Worm (Caenorhabditis elegans) whole organism, midembryonic: Measurements from ENCODE around the gene srp-2.
A peak's percentile ranks its signal among the peaks of the same experiment; 100 is the strongest.

Experiments used
- T22C8.4 ChIP-seq: fragments of 200-800 bp; sonication (Bioruptor generic); IDR thresholded peaks from 2 replicates; pipeline ENCODE4 v1.3.6; 2022; ENCODE audit warnings: missing genetic modification characterization, missing compliant biosample characterization
- cog-1 ChIP-seq: sonication (generic microtip); optimal IDR thresholded peaks from 2 replicates; lab custom pipeline; 2016; ENCODE audit warnings: missing genetic modification characterization, missing compliant biosample characterization
- flt-1 ChIP-seq: fragments of 200-800 bp; sonication (Bioruptor generic); IDR thresholded peaks from 2 replicates; pipeline ENCODE4 v1.3.6; 2022; ENCODE audit warnings: missing genetic modification characterization, missing compliant biosample characterization
- klf-2 ChIP-seq: fragments of 200-800 bp; sonication (Bioruptor generic); conservative IDR thresholded peaks from 2 replicates; pipeline ENCODE4 v1.3.6; 2022; ENCODE audit warnings: missing genetic modification reagents, missing genetic modification characterization, missing compliant biosample characterization
- med-1 ChIP-seq: sonication (generic microtip); optimal IDR thresholded peaks from 2 replicates; lab custom pipeline; 2017; ENCODE audit warnings: missing genetic modification characterization, mild to moderate bottlenecking, missing compliant biosample characterization, antibody characterized with exemption, missing genetic modification reagents; ENCODE audit not compliant: insufficient read depth
- ref-1 ChIP-seq: fragments of 200-800 bp; sonication (Bioruptor generic); conservative IDR thresholded peaks from 2 replicates; pipeline ENCODE4 v1.3.6; 2022; ENCODE audit warnings: missing genetic modification reagents, missing genetic modification characterization, missing compliant biosample characterization
- tab-1 ChIP-seq: fragments of 200-800 bp; sonication (Bioruptor generic); IDR thresholded peaks from 2 replicates; pipeline ENCODE4 v1.3.6; 2022; ENCODE audit warnings: missing genetic modification characterization, missing compliant biosample characterization
- ztf-23 ChIP-seq: fragments of 200-800 bp; sonication (Bioruptor generic); IDR thresholded peaks from 2 replicates; pipeline ENCODE4 v1.3.6; 2022; ENCODE audit warnings: missing genetic modification reagents, missing genetic modification characterization, missing compliant biosample characterization
- ztf-29 ChIP-seq: fragments of 200-800 bp; sonication (Bioruptor generic); IDR thresholded peaks from 2 replicates; pipeline ENCODE4 v1.3.6; 2022; ENCODE audit warnings: missing genetic modification reagents, missing genetic modification characterization, missing compliant biosample characterization

Gene srp-2

DNA sequence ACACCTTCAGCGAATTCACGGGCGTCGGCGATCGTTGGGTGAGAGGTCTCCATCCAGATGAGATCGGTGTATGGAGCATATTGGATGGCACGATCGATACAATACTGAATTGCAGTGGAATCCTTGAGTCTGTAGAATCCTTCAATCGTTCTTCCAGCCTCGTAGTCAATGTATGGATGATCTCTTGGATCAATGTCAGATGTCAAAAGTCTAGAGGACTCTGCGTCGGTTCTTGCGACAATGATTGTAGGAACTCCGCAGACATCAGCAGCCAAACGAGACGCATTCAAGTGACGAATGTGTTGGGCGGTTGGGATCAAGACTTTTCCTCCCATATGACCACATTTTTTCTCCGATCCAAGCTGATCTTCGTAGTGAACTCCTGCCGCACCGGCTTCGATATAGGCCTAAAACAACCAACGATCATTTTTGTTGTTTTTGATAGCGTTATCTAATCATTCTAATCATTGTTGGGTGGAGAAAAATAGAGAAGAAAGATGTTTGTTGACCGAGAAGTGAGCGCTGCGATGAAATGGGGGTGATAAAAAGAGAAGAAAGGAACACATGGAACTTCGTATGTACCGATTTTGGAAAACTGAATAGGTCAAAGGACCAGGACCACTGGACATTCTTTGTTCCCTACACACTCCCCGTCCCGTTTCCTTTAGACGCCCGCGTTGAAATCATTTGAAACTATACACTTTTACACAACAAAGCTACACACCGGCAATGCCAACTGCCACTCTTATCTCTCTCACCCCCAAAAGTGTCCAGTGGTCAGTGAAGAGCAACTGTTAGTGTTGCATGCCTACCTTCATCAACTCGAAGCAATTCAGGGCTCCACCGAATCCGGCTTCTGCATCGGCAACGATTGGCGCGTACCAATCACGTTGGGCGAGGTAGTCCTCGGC, 35.6 kb upstream of the srp-2 start:
- TF ChIP-seq med-1 (GFP tag; lab: Kevin White, UChicago) (no peak), cog-1 (tag; lab: Kevin White, UChicago) (no peak), ref-1 (GFP tag; lab: Robert Waterston, UW) (no peak), tab-1 (GFP tag; lab: Robert Waterston, UW) (no peak)

DNA sequence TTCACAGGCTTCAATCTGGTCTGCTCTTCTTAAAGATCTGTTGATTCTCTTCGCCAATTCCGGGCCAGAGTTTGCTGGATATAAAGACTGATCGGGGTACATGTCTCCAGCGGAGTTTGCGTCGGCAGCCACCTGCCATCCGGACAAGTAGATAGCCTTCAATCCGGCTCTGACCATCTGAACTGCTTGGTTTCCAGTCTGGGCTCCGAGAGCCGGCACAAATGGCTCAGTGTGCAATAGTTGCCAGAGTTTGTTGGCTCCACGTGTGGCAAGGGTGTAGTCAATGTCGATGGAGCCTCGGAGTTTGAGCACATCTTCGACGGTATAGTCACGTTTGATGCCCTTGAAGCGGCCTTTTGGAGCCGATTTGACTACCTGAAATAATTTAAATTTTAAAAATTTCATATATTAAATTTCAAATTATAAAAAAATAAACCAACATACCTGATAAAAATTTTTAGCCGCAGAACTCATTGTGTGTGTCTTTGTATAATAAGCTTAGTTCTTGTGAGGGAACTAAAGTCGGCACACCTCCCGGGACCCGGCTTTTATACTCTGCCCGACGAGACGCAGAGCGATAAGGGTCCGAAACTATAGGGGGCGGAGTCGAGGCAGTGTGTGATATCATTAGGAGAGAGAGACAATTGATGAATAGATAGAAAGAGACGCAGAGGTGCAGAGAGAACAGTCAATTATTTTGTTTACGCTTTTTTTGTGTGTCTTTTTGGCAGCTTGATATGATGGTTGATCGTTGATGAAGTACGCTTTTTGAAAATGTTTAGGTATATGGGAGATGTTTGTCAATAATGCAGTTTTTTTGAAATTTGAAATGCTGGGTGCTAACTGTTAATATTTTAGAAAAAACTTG, 34.7 kb upstream of the srp-2 start, which contains the start of the genes icl-1 and srh-2:
TSS of gene icl-1 (minus strand) at position 521 of the 868 bp plus-strand sequence.
TSS of gene srh-2 (plus strand) at position 818 of the 868 bp plus-strand sequence.
- TF ChIP-seq klf-2: no peak
- TF ChIP-seq ref-1 (GFP tag; lab: Robert Waterston, UW): no peak
- TF ChIP-seq flt-1 (GFP tag; lab: Robert Waterston, UW): no peak
- TF ChIP-seq cog-1 (tag; lab: Kevin White, UChicago): no peak
- TF ChIP-seq ztf-23 (GFP tag; lab: Robert Waterston, UW): no peak
- TF ChIP-seq tab-1 (GFP tag; lab: Robert Waterston, UW): no peak
- no peak for TF ChIP-seq med-1 (GFP tag; lab: Kevin White, UChicago)
- no peak for TF ChIP-seq T22C8.4 (GFP tag; lab: Robert Waterston, UW)
- no peak for TF ChIP-seq ztf-29 (GFP tag; lab: Robert Waterston, UW)

DNA sequence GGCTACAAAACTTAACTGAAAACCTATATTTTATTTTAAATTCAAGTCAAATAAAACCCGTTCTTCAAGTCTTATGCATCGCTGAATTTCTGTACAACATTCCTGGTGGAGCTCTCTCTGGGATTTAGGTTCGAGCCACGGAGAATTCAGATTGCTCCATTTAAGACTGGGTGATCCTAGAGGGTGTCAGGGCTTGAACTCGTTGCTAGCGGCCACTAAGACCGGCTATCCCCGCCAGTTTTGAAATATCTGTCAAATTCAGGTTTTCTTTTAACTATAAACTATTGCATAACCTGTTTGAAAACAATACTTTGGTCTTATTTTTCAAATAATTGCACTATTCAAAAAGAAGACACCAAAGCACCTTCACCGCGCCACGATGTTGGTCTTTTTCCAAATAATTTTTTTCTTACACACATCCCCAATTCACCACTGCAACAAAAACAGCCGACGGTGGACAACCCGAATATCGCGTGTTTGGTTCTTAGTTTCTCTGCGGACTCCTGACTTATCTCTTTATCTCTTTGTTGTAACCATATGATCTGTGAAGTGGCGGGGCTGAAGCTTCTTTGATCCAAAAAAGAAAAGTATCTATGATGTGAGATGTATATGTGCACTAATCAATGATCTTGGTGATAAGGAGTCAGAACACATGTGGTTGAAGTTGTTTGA, 33.5 kb upstream of the srp-2 start:
- TF ChIP-seq T22C8.4 (GFP tag; lab: Robert Waterston, UW) (no peak), klf-2 (no peak), tab-1 (GFP tag; lab: Robert Waterston, UW) (no peak), flt-1 (GFP tag; lab: Robert Waterston, UW) (no peak), ref-1 (GFP tag; lab: Robert Waterston, UW) (no peak), cog-1 (tag; lab: Kevin White, UChicago) (no peak), ztf-23 (GFP tag; lab: Robert Waterston, UW) (no peak), ztf-29 (GFP tag; lab: Robert Waterston, UW) (no peak), med-1 (GFP tag; lab: Kevin White, UChicago) (no peak)

DNA sequence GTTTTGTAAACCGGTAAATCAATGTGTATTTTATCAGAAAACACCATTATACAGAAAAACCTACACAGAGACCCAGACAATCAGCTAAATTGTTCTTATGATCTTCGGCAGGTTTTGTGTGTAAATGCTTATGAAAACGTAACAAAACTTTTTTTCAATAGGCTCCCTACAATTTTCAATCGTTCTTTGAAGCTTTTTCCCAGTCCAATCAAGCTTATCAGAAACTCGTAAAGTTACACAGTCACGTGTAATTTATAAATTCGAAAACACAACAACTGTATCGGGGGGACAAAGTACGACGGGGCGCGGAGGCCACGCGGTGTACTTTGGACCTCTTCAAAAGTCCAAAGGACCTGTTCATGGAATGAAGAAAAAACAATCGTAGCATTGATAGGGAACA, 32.2 kb upstream of the srp-2 start:
- no peak for TF ChIP-seq klf-2
- TF ChIP-seq tab-1 (GFP tag; lab: Robert Waterston, UW): no peak
- TF ChIP-seq ref-1 (GFP tag; lab: Robert Waterston, UW): no peak
- no peak for TF ChIP-seq ztf-23 (GFP tag; lab: Robert Waterston, UW)
- TF ChIP-seq ztf-29 (GFP tag; lab: Robert Waterston, UW): no peak
- no peak for TF ChIP-seq cog-1 (tag; lab: Kevin White, UChicago)
- TF ChIP-seq flt-1 (GFP tag; lab: Robert Waterston, UW): no peak
- no peak for TF ChIP-seq T22C8.4 (GFP tag; lab: Robert Waterston, UW)
- TF ChIP-seq med-1 (GFP tag; lab: Kevin White, UChicago): no peak

DNA sequence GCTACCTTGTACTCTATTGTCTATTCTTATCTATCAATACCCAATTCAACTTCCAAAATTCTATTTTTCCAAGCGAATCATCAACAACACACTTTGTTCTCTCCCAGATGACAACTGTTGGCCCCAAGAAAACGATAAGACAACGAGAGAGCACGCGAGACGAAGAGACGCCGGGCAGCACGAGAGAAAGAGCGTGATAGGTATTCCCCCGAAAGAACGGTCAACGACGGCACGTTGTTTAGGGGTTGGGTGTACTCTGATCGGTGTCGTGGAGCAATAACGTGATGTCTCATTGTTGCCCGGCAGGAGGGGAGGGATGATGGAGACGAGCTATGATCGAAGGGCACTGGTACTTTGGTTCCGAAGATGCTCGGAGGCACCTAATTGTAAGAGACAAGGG, 31.1 kb upstream of the srp-2 start:
- TF ChIP-seq cog-1 (tag; lab: Kevin White, UChicago) (peak; percentile 50), med-1 (GFP tag; lab: Kevin White, UChicago) (no peak), tab-1 (GFP tag; lab: Robert Waterston, UW) (no peak), ref-1 (GFP tag; lab: Robert Waterston, UW) (no peak), ztf-23 (GFP tag; lab: Robert Waterston, UW) (no peak), T22C8.4 (GFP tag; lab: Robert Waterston, UW) (no peak)

DNA sequence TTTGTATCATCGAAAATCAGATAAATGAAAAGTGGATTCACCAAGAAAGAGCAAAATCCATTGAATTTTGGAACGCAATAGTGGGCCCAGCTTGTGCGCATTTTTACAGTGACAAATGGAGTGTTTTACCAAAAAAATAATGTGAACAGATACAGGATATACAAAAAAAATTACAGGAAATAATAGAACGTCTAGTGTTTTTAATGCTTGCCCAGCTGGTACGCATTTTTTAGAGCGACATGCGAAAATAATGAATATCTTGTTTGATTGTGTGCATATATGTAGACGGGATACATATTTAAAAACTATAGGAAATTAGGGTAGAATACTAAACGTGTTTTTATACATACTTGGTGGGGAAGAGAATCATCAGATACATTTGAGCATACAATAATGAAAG, 26.3 kb upstream of the srp-2 start, which contains the start of gene srj-25:
TSS of gene srj-25 (minus strand) at position 101 of the 400 bp plus-strand sequence.
- TF ChIP-seq ztf-23 (GFP tag; lab: Robert Waterston, UW) (no peak), flt-1 (GFP tag; lab: Robert Waterston, UW) (no peak), klf-2 (no peak), cog-1 (tag; lab: Kevin White, UChicago) (no peak), ref-1 (GFP tag; lab: Robert Waterston, UW) (no peak), tab-1 (GFP tag; lab: Robert Waterston, UW) (no peak), T22C8.4 (GFP tag; lab: Robert Waterston, UW) (no peak), med-1 (GFP tag; lab: Kevin White, UChicago) (no peak), ztf-29 (GFP tag; lab: Robert Waterston, UW) (no peak)

DNA sequence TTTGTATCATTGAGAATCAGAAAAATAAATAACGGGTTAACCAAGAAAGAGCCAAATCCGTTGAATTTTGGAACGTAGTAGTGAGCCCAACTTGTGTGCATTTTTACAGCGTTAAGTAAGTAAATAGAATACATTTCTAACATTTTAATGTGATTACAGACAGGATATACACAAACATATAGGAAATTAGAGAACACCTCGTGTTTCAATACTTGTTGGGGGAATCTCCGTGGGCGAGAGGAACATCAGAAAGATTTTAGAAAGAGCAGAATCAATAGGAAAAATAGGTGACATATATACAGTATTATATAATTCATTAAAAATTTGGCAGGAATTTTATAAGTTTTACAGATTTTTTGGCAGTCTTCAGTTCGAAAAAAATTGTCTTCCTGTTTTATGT, 23.7 kb upstream of the srp-2 start, which contains the start of gene srj-24:
TSS of gene srj-24 (minus strand) at position 101 of the 400 bp plus-strand sequence.
- TF ChIP-seq T22C8.4 (GFP tag; lab: Robert Waterston, UW) (no peak), flt-1 (GFP tag; lab: Robert Waterston, UW) (no peak)

DNA sequence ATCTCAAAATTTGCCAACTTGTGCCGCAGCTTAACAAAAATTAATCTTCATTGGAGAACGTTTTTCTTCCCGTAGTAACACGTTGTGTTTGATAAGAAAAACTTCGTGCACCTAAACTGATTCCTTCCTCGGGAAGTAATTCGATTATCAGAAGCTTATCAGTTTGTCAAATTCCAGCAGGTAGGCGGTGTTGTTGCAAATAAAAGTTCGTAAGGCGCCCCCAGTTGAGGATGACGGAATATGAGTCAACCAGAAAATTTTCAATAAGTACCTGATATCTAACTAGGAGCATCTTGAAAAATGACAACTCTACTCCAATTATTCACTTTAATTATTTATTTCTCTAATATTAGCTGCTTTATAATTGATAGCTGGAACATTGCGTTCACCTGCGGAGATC, 20.6 kb upstream of the srp-2 start, which contains the start of gene C05E4.7:
TSS of gene C05E4.7 (plus strand) at position 301 of the 400 bp plus-strand sequence.
- no peak for TF ChIP-seq flt-1 (GFP tag; lab: Robert Waterston, UW)
- TF ChIP-seq cog-1 (tag; lab: Kevin White, UChicago): no peak
- TF ChIP-seq tab-1 (GFP tag; lab: Robert Waterston, UW): no peak
- no peak for TF ChIP-seq ref-1 (GFP tag; lab: Robert Waterston, UW)
- no peak for TF ChIP-seq klf-2
